Fruit fly (Drosophila melanogaster): Measurements from ENCODE around the gene CG7168.
A peak's percentile ranks its signal among the peaks of the same experiment; 100 is the strongest.

CG7168 gene

dm6 chr3R:18255281-18255680 is 29.4 kb upstream of the CG7168 start, which contains the start of the genes Ada2a, Polr2D, Tgs1 and moi (continued):
- no peak for TF ChIP-seq fd102C (GFP tag; optimal IDR thresholded peaks at IDR 0.05)
- TF ChIP-seq C15 (GFP tag; IDR thresholded peaks at IDR 0.05): no peak
- TF ChIP-seq CG34224 (GFP tag; IDR thresholded peaks at IDR 0.05; ENCODE audit: partially characterized antibody): peak; percentile 85
- no peak for TF ChIP-seq jigr1 (GFP tag; IDR thresholded peaks at IDR 0.05)
- TF ChIP-seq CG13287 (GFP tag; IDR thresholded peaks at IDR 0.05; ENCODE audit: partially characterized antibody): peak; percentile 86
- TF ChIP-seq CG16779 (GFP tag; IDR thresholded peaks at IDR 0.05): no peak
- TF ChIP-seq D19A (tag; optimal IDR thresholded peaks at IDR 0.05): no peak
- no peak for TF ChIP-seq Atf3 (GFP tag; optimal IDR thresholded peaks at IDR 0.05)
- TF ChIP-seq ewg (GFP tag; optimal IDR thresholded peaks at IDR 0.05): no peak
- no peak for TF ChIP-seq danr (GFP tag; IDR thresholded peaks at IDR 0.05)
- no peak for TF ChIP-seq oc (tag; optimal IDR thresholded peaks at IDR 0.05)
- TF ChIP-seq Dref (GFP tag; IDR thresholded peaks at IDR 0.05): peak; percentile 82
- TF ChIP-seq CG6683 (GFP tag; optimal IDR thresholded peaks at IDR 0.05): no peak
- TF ChIP-seq CG4730 (GFP tag; IDR thresholded peaks at IDR 0.05): no peak
- TF ChIP-seq CG10274 (GFP tag; optimal IDR thresholded peaks at IDR 0.05): no peak
- TF ChIP-seq CG16813 (GFP tag; IDR thresholded peaks at IDR 0.05; ENCODE audit: partially characterized antibody): peak; percentile 80
- TF ChIP-seq CG11085 (GFP tag; IDR thresholded peaks at IDR 0.05): no peak
- no peak for TF ChIP-seq CG2199 (GFP tag; IDR thresholded peaks at IDR 0.05)
- TF ChIP-seq dan (GFP tag; IDR thresholded peaks at IDR 0.05): no peak
- no peak for TF ChIP-seq CG12299 (tag; optimal IDR thresholded peaks at IDR 0.05)
- TF ChIP-seq zen (tag; optimal IDR thresholded peaks at IDR 0.05): no peak
- TF ChIP-seq CG15011 (GFP tag; optimal IDR thresholded peaks at IDR 0.05): no peak
- peak; percentile 51; the same call in 1 of the 3 replicates for TF ChIP-seq zen2 (GFP tag; IDR thresholded peaks at IDR 0.05; ENCODE audit: partially characterized antibody)
- TF ChIP-seq HHEX (GFP tag; optimal IDR thresholded peaks at IDR 0.05): no peak
- TF ChIP-seq HLH3B (GFP tag; IDR thresholded peaks at IDR 0.05): no peak
- no peak for TF ChIP-seq CG5245 (GFP tag; optimal IDR thresholded peaks at IDR 0.05)
- TF ChIP-seq CG6689 (GFP tag; IDR thresholded peaks at IDR 0.05): no peak
- TF ChIP-seq CG11398 (GFP tag; optimal IDR thresholded peaks at IDR 0.05): no peak
- TF ChIP-seq CG5180 (GFP tag; optimal IDR thresholded peaks at IDR 0.05): no peak
- TF ChIP-seq CG11695 (GFP tag; IDR thresholded peaks at IDR 0.05): no peak
- TF ChIP-seq Bgb (GFP tag; IDR thresholded peaks at IDR 0.05; ENCODE audit: partially characterized antibody): peak; percentile 79
- TF ChIP-seq lab (GFP tag; optimal IDR thresholded peaks at IDR 0.05): no peak
- TF ChIP-seq Sin3A (optimal IDR thresholded peaks at IDR 0.05): peak; percentile 56
- TF ChIP-seq CG11247 (GFP tag; IDR thresholded peaks at IDR 0.05): no peak
- TF ChIP-seq tll (GFP tag; optimal IDR thresholded peaks at IDR 0.05): no peak
- no peak for TF ChIP-seq CG14965 (GFP tag; optimal IDR thresholded peaks at IDR 0.05; ENCODE audit: borderline replicate concordance)
- TF ChIP-seq lola (GFP tag; optimal IDR thresholded peaks at IDR 0.05): no peak
- TF ChIP-seq CG42726 (GFP tag; IDR thresholded peaks at IDR 0.05; ENCODE audit: partially characterized antibody): peak; percentile 73
- TF ChIP-seq H15 (GFP tag; IDR thresholded peaks at IDR 0.05): no peak
- TF ChIP-seq lbe (GFP tag; optimal IDR thresholded peaks at IDR 0.05): no peak
- no peak for TF ChIP-seq Vsx1 (GFP tag; optimal IDR thresholded peaks at IDR 0.05)
- TF ChIP-seq cato (GFP tag; optimal IDR thresholded peaks at IDR 0.05; ENCODE audit: borderline replicate concordance): no peak
- peak; percentile 74; the same call in 2 of the 3 replicates for TF ChIP-seq mld (GFP tag; IDR thresholded peaks at IDR 0.05; ENCODE audit: partially characterized antibody)
- peak; percentile 80 for TF ChIP-seq ftz-f1 (GFP tag; optimal IDR thresholded peaks at IDR 0.05)
- peak; percentile 55 for TF ChIP-seq Elba2 (GFP tag; optimal IDR thresholded peaks at IDR 0.05)
- no peak for TF ChIP-seq abd-A (tag; optimal IDR thresholded peaks at IDR 0.05)
- peak; percentile 15 for TF ChIP-seq gro (GFP tag; optimal IDR thresholded peaks at IDR 0.05)
- TF ChIP-seq fd64A (GFP tag; optimal IDR thresholded peaks at IDR 0.05): no peak
- no peak for TF ChIP-seq Pdp1 (GFP tag; optimal IDR thresholded peaks at IDR 0.05)
- peak; percentile 40 for TF ChIP-seq sd (tag; optimal IDR thresholded peaks at IDR 0.05)

All from whole organism, embryonic.